Worm (Caenorhabditis elegans): Measurements from ENCODE around the gene tdp-1.

DNA sequence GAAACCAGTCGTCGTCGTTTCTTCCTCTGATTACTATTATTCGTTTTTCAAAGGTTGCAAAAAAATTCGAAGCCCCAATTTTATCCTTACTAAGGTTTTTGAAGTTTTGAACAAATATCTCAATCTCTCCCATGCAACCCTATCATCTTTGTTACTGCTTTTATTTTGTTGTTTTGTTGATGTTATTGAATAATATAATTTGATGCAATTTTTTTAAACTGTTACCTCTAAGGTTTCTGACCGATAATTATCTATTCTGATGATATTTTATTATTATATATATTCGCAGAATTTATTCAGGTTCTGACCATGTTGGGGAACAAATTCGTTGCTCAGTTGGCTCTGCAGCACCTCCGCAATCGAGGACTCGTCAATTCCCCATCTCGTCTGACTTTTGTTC, 1.6 kb upstream of the tdp-1 start, which contains the start of gene ndub-2:
- no peak for TF ChIP-seq lin-39 (tag; optimal IDR thresholded peaks at IDR 0.05)
- TF ChIP-seq mdl-1 (tag; optimal IDR thresholded peaks at IDR 0.05), result no peak
- TF ChIP-seq egl-27 (tag; optimal IDR thresholded peaks at IDR 0.05), result no peak
- TF ChIP-seq nhr-77 (tag; optimal IDR thresholded peaks at IDR 0.05), result no peak
- no peak for TF ChIP-seq tlp-1 (tag; optimal IDR thresholded peaks at IDR 0.05)
- TF ChIP-seq lsy-2 (tag; optimal IDR thresholded peaks at IDR 0.05), result no peak
- no peak for TF ChIP-seq ces-1 (GFP tag; optimal IDR thresholded peaks at IDR 0.05)

Data from whole organism, L1 larva.